Worm (Caenorhabditis elegans) whole organism, late embryonic: ENCODE results near the gene mdt-20.

Source experiments
- ceh-22 ChIP-seq: sonication (generic microtip); optimal IDR thresholded peaks from 2 replicates; lab custom pipeline; 2017; ENCODE audit warnings: missing biosample characterization, missing genetic modification characterization
- ceh-45 ChIP-seq: fragments of 200-800 bp; sonication (Bioruptor generic); IDR thresholded peaks from 2 replicates; pipeline ENCODE4 v1.3.6; 2022; ENCODE audit warnings: missing genetic modification reagents, missing genetic modification characterization, missing compliant biosample characterization
- ceh-6 ChIP-seq: fragments of 200-800 bp; sonication (Bioruptor generic); optimal IDR thresholded peaks from 2 replicates; lab custom pipeline; 2018; ENCODE audit warnings: mild to moderate bottlenecking, missing genetic modification characterization, missing compliant biosample characterization
- elt-2 ChIP-seq: sonication (generic microtip); optimal IDR thresholded peaks from 2 replicates; lab custom pipeline; 2016; ENCODE audit warnings: missing genetic modification reagents, missing genetic modification characterization, missing compliant biosample characterization
- hlh-13 ChIP-seq: fragments of 200-800 bp; sonication (Bioruptor generic); optimal IDR thresholded peaks from 2 replicates; lab custom pipeline; 2018; ENCODE audit warnings: mild to moderate bottlenecking, missing genetic modification characterization, missing compliant biosample characterization
- madf-2 ChIP-seq: sonication (generic microtip); optimal IDR thresholded peaks from 2 replicates; lab custom pipeline; 2017; ENCODE audit warnings: missing genetic modification characterization, missing compliant biosample characterization
- tbx-7 ChIP-seq: sonication (generic microtip); optimal IDR thresholded peaks from 2 replicates; lab custom pipeline; 2016; ENCODE audit warnings: missing genotype, missing genetic modification characterization, missing compliant biosample characterization

ce11 chrIV:1167352-1167751 is 20.2 kb upstream of the mdt-20 start:
- TF ChIP-seq madf-2 (tag; lab: Kevin White, UChicago) = no peak
- no peak for TF ChIP-seq elt-2 (tag; lab: Kevin White, UChicago)
- no peak for TF ChIP-seq hlh-13
- no peak for TF ChIP-seq ceh-6 (GFP tag; lab: Kevin White, UChicago)
- no peak for TF ChIP-seq ceh-22 (tag; lab: Kevin White, UChicago)
- TF ChIP-seq ceh-45 (GFP tag; lab: Robert Waterston, UW) = no peak
- no peak for TF ChIP-seq tbx-7
